Fruit fly (Drosophila melanogaster): ENCODE data around the gene EloA.
A peak's percentile ranks its signal among the peaks of the same experiment; 100 is the strongest.

The EloA gene

DNA sequence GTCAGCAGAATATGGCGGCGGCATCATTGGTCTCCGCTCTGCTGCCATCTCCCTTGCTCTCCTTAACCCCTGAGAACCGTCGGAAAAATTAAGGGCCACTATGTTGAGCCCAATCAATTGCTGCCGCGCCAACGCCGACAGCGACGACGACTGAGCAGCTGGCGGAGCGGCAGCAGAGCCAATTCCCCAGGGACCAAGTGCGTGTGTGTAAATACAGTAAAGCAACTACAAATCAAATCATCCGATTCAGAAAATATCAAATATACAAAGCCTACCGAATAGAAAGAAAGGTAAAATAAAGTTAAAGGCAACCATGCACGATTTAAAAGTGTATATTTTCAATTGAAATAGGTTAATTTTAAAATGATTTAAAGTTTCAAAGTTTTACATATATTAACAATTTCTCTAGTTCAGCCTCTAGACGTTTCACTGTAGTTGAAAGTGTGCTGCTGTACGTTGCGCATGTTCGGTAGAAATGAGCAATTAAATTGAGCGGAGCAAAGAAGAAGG is 39.6 kb upstream of the EloA start (continued):
- peak; percentile 64 for TF ChIP-seq mam (GFP tag; optimal IDR thresholded peaks at IDR 0.05)
- TF ChIP-seq pan (optimal IDR thresholded peaks at IDR 0.05): no peak
- TF ChIP-seq pan (GFP tag; optimal IDR thresholded peaks at IDR 0.05 in 1 of 2, IDR thresholded peaks at IDR 0.05 in 1 of 2): peak in 1 of 2 experiments; percentile 15
- peak; percentile 5 for TF ChIP-seq CG34376 (GFP tag; optimal IDR thresholded peaks at IDR 0.05)
- peak; percentile 18 for TF ChIP-seq Spps (tag; optimal IDR thresholded peaks at IDR 0.05)
- TF ChIP-seq exex (tag; optimal IDR thresholded peaks at IDR 0.05): peak; percentile 38
- TF ChIP-seq CG6175 (GFP tag; IDR thresholded peaks at IDR 0.05): no peak
- TF ChIP-seq CG33213 (GFP tag; optimal IDR thresholded peaks at IDR 0.05): peak; percentile 2
- TF ChIP-seq CG31388 (GFP tag; optimal IDR thresholded peaks at IDR 0.05): peak; percentile 5
- no peak for TF ChIP-seq CG12236 (GFP tag; optimal IDR thresholded peaks at IDR 0.05)
- peak; percentile 39 for TF ChIP-seq trem (tag; optimal IDR thresholded peaks at IDR 0.05)
- peak; percentile 56; the same call in 1 of the 2 replicates for TF ChIP-seq sisA (GFP tag; IDR thresholded peaks at IDR 0.05)
- peak; percentile 72 for TF ChIP-seq CG13894 (tag; optimal IDR thresholded peaks at IDR 0.05)
- TF ChIP-seq NfI (GFP tag; optimal IDR thresholded peaks at IDR 0.05): peak; percentile 5
- TF ChIP-seq prd (optimal IDR thresholded peaks at IDR 0.05): no peak
- peak; percentile 42; the same call in 1 of the 3 replicates for TF ChIP-seq prd (GFP tag; IDR thresholded peaks at IDR 0.05)
- TF ChIP-seq CG13296 (GFP tag; optimal IDR thresholded peaks at IDR 0.05): peak; percentile 56
- TF ChIP-seq CG8388 (GFP tag; optimal IDR thresholded peaks at IDR 0.05): peak; percentile 52
- TF ChIP-seq cato (GFP tag; optimal IDR thresholded peaks at IDR 0.05; ENCODE audit: borderline replicate concordance): no peak
- peak; percentile 3 for TF ChIP-seq tio (GFP tag; optimal IDR thresholded peaks at IDR 0.05)
- TF ChIP-seq CG1024 (GFP tag; IDR thresholded peaks at IDR 0.05): no peak
- TF ChIP-seq CG14710 (tag; optimal IDR thresholded peaks at IDR 0.05): peak; percentile 63
- TF ChIP-seq h (optimal IDR thresholded peaks at IDR 0.05): no peak
- no peak for TF ChIP-seq run (tag; optimal IDR thresholded peaks at IDR 0.05)
- no peak for TF ChIP-seq fd102C (GFP tag; optimal IDR thresholded peaks at IDR 0.05)
- no peak for TF ChIP-seq CG14667 (GFP tag; IDR thresholded peaks at IDR 0.05)
- peak; percentile 21 for TF ChIP-seq gsb-n (tag; optimal IDR thresholded peaks at IDR 0.05)
- TF ChIP-seq CG3163 (GFP tag; optimal IDR thresholded peaks at IDR 0.05): no peak
- TF ChIP-seq lov (optimal IDR thresholded peaks at IDR 0.05): no peak
- TF ChIP-seq lov (GFP tag; IDR thresholded peaks at IDR 0.05): no peak
- TF ChIP-seq PHDP (tag; optimal IDR thresholded peaks at IDR 0.05): peak; percentile 41
- TF ChIP-seq bcd (GFP tag; optimal IDR thresholded peaks at IDR 0.05): peak; percentile 47
- TF ChIP-seq her (GFP tag; optimal IDR thresholded peaks at IDR 0.05): no peak
- TF ChIP-seq Hey (tag; optimal IDR thresholded peaks at IDR 0.05): peak; percentile 12
- peak; percentile 31 for TF ChIP-seq CG18476 (GFP tag; optimal IDR thresholded peaks at IDR 0.05)
- TF ChIP-seq Usf (GFP tag; optimal IDR thresholded peaks at IDR 0.05): no peak
- TF ChIP-seq jigr1 (GFP tag; IDR thresholded peaks at IDR 0.05): no peak
- peak; percentile 80 for TF ChIP-seq CG7556 (GFP tag; optimal IDR thresholded peaks at IDR 0.05)
- peak; percentile 32 for TF ChIP-seq slbo (GFP tag; IDR thresholded peaks at IDR 0.05)
- TF ChIP-seq Sry-β (GFP tag; optimal IDR thresholded peaks at IDR 0.05): peak; percentile 7
- peak; percentile 1 for TF ChIP-seq CG7786 (GFP tag; optimal IDR thresholded peaks at IDR 0.05)
- peak; percentile 38 for TF ChIP-seq nau (GFP tag; optimal IDR thresholded peaks at IDR 0.05)
- no peak for TF ChIP-seq nerfin-2 (GFP tag; IDR thresholded peaks at IDR 0.05; ENCODE audit: partially characterized antibody)
- TF ChIP-seq CG9609 (GFP tag; optimal IDR thresholded peaks at IDR 0.05): no peak
- TF ChIP-seq CG11085 (GFP tag; IDR thresholded peaks at IDR 0.05): 0 out of 2 replicates have a peak, but pooled peaks have one; percentile 23
- peak; percentile 53 for TF ChIP-seq phol (tag; optimal IDR thresholded peaks at IDR 0.05)
- TF ChIP-seq fd64A (GFP tag; optimal IDR thresholded peaks at IDR 0.05): no peak
- peak; percentile 41; the same call in 1 of the 2 replicates for TF ChIP-seq E2f2 (GFP tag; IDR thresholded peaks at IDR 0.05)
- TF ChIP-seq CG16815 (GFP tag; optimal IDR thresholded peaks at IDR 0.05): peak; percentile 19
- peak; percentile 4 for TF ChIP-seq pho (GFP tag; optimal IDR thresholded peaks at IDR 0.05)
- TF ChIP-seq CG3995 (GFP tag; optimal IDR thresholded peaks at IDR 0.05): no peak
